Worm (Caenorhabditis elegans): ENCODE data around the gene F57C12.2.
A peak's percentile ranks its signal among the peaks of the same experiment; 100 is the strongest.

Gene F57C12.2

ce11 chrX:593245-593733 lies 42.1 kb upstream of the F57C12.2 start (continued):
- TF ChIP-seq nhr-102 (tag; optimal IDR thresholded peaks at IDR 0.05), result peak; percentile 83
- no peak for TF ChIP-seq F26F4.8 (GFP tag; conservative IDR thresholded peaks at IDR 0.05)
- TF ChIP-seq mdl-1 (tag; optimal IDR thresholded peaks at IDR 0.05), result peak; percentile 80 to 97
- peak; percentile 61 for TF ChIP-seq nhr-48 (tag; optimal IDR thresholded peaks at IDR 0.05)
- no peak for TF ChIP-seq lin-1 (GFP tag; IDR thresholded peaks at IDR 0.05)
- peak; percentile 38 for TF ChIP-seq F10B5.3 (tag; optimal IDR thresholded peaks at IDR 0.05)
- TF ChIP-seq nhr-28 (tag; optimal IDR thresholded peaks at IDR 0.05), result peak; percentile 83
- no peak for TF ChIP-seq ceh-44 (GFP tag; IDR thresholded peaks at IDR 0.05)
- no peak for TF ChIP-seq cey-2 (tag; optimal IDR thresholded peaks at IDR 0.05; ENCODE audit: borderline replicate concordance, insufficient read depth)
- TF ChIP-seq nhr-6 (tag; optimal IDR thresholded peaks at IDR 0.05), result peak; percentile 54
- no peak for TF ChIP-seq mxl-2 (GFP tag; conservative IDR thresholded peaks at IDR 0.05)
- no peak for TF ChIP-seq attf-4 (tag; optimal IDR thresholded peaks at IDR 0.05)
- TF ChIP-seq hlh-11 (tag; optimal IDR thresholded peaks at IDR 0.05), result peak; percentile 96
- TF ChIP-seq snpc-4 (tag; optimal IDR thresholded peaks at IDR 0.05), result no peak
- TF ChIP-seq T26A8.4 (GFP tag; IDR thresholded peaks at IDR 0.05), result peak; percentile 70
- TF ChIP-seq dmd-9 (GFP tag; IDR thresholded peaks at IDR 0.05), result no peak
- peak; percentile 51 for TF ChIP-seq duxl-1 (tag; optimal IDR thresholded peaks at IDR 0.05; ENCODE audit: poor library complexity)
- no peak for TF ChIP-seq ztf-11 (tag; optimal IDR thresholded peaks at IDR 0.05)
- TF ChIP-seq nhr-25 (tag; optimal IDR thresholded peaks at IDR 0.05; ENCODE audit: borderline replicate concordance, insufficient read depth), result peak; percentile 74
- peak; percentile 85 for TF ChIP-seq egl-43 (GFP tag; IDR thresholded peaks at IDR 0.05)
- TF ChIP-seq zip-2 (tag; optimal IDR thresholded peaks at IDR 0.05), result no peak
- peak; percentile 60 for TF ChIP-seq spr-1 (tag; optimal IDR thresholded peaks at IDR 0.05)
- TF ChIP-seq Y48G9A.11 (GFP tag; IDR thresholded peaks at IDR 0.05), result no peak
- TF ChIP-seq lin-39 (tag; optimal IDR thresholded peaks at IDR 0.05), result no peak

- TF ChIP-seq daf-8 (GFP tag; IDR thresholded peaks at IDR 0.05), result no peak
- TF ChIP-seq lin-1 (GFP tag; IDR thresholded peaks at IDR 0.05), result no peak
- TF ChIP-seq dve-1 (tag; optimal IDR thresholded peaks at IDR 0.05; ENCODE audit: insufficient read depth), result no peak
- TF ChIP-seq pha-4 (GFP tag; IDR thresholded peaks at IDR 0.05), result no peak
- TF ChIP-seq pha-4 (tag; optimal IDR thresholded peaks at IDR 0.05), result no peak
- TF ChIP-seq F10B5.3 (tag; optimal IDR thresholded peaks at IDR 0.05), result no peak
- TF ChIP-seq lin-38 (GFP tag; IDR thresholded peaks at IDR 0.05), result no peak
- TF ChIP-seq ztf-11 (tag; optimal IDR thresholded peaks at IDR 0.05), result no peak
- TF ChIP-seq lim-7 (GFP tag; IDR thresholded peaks at IDR 0.05), result no peak
Measured at ce11 chrX:591056-591455, 39.9 kb upstream of the F57C12.2 start.

- TF ChIP-seq spr-3 (GFP tag; optimal IDR thresholded peaks at IDR 0.05) (no peak), F49E8.2 (tag; optimal IDR thresholded peaks at IDR 0.05; ENCODE audit: borderline replicate concordance) (no peak), hif-1 (tag; optimal IDR thresholded peaks at IDR 0.05) (no peak), lin-15B (tag; optimal IDR thresholded peaks at IDR 0.05) (no peak), zip-2 (tag; optimal IDR thresholded peaks at IDR 0.05) (no peak), snpc-1.2 (GFP tag; IDR thresholded peaks at IDR 0.05) (no peak), R02D3.7 (tag; optimal IDR thresholded peaks at IDR 0.05) (no peak)
Measured at ce11 chrX:587798-588197, 36.6 kb upstream of the F57C12.2 start, which contains the start of gene mrp-1. mrp-1 (minus strand) TSS chrX:587898.
